Worm (Caenorhabditis elegans) whole organism, early embryonic: ENCODE data around the gene acdh-12.

Experiments used
- B0310.2 ChIP-seq: sonication (generic microtip); optimal IDR thresholded peaks from 2 replicates; lab custom pipeline; 2016; ENCODE audit warnings: mild to moderate bottlenecking, missing genetic modification characterization, missing compliant biosample characterization
- F13C5.2 ChIP-seq: sonication (generic microtip); optimal IDR thresholded peaks from 2 replicates; lab custom pipeline; 2017; ENCODE audit warnings: mild to moderate bottlenecking, missing genetic modification characterization, inconsistent platforms, missing compliant biosample characterization
- aly-1 ChIP-seq: sonication (generic microtip); optimal IDR thresholded peaks from 2 replicates; lab custom pipeline; 2016; ENCODE audit warnings: missing genetic modification characterization, missing compliant biosample characterization
- ama-1 ChIP-seq: fragments of 150-350 bp; optimal IDR thresholded peaks from 2 replicates; lab custom pipeline; 2014
- ceh-13 ChIP-seq: fragments of 200-800 bp; sonication (Bioruptor generic); optimal IDR thresholded peaks from 2 replicates; lab custom pipeline; 2018; ENCODE audit warnings: mild to moderate bottlenecking, missing genetic modification characterization, missing compliant biosample characterization
- ceh-36 ChIP-seq: sonication (generic microtip); optimal IDR thresholded peaks from 2 replicates; lab custom pipeline; 2016; ENCODE audit warnings: missing genetic modification characterization, inconsistent platforms, missing compliant biosample characterization
- ets-7 ChIP-seq: sonication (generic microtip); optimal IDR thresholded peaks from 2 replicates; lab custom pipeline; 2016; ENCODE audit warnings: missing genotype, missing genetic modification characterization, missing compliant biosample characterization
- flt-1 ChIP-seq: fragments of 200-800 bp; sonication (Bioruptor generic); IDR thresholded peaks from 2 replicates; pipeline ENCODE4 v1.3.6; 2022; ENCODE audit warnings: missing genetic modification characterization, missing compliant biosample characterization
- hmbx-1 ChIP-seq: sonication (generic microtip); optimal IDR thresholded peaks from 2 replicates; lab custom pipeline; 2016; ENCODE audit warnings: mild to moderate bottlenecking, missing genetic modification characterization, missing compliant biosample characterization
- hmg-4 ChIP-seq: fragments of 200-800 bp; sonication (Bioruptor generic); optimal IDR thresholded peaks from 2 replicates; lab custom pipeline; 2018; ENCODE audit warnings: mild to moderate bottlenecking, missing genetic modification characterization, missing compliant biosample characterization
- hnd-1 ChIP-seq: sonication (generic microtip); optimal IDR thresholded peaks from 2 replicates; lab custom pipeline; 2016; ENCODE audit warnings: missing genetic modification characterization, missing compliant biosample characterization
- pes-1 ChIP-seq: fragments of 200-800 bp; sonication (Bioruptor generic); IDR thresholded peaks from 2 replicates; pipeline ENCODE4 v1.3.6; 2022; ENCODE audit warnings: missing genetic modification reagents, missing genetic modification characterization, missing compliant biosample characterization
- scrt-1 ChIP-seq: fragments of 200-800 bp; sonication (Bioruptor generic); IDR thresholded peaks from 2 replicates; pipeline ENCODE4 v1.3.6; 2022; ENCODE audit warnings: missing genetic modification characterization, missing compliant biosample characterization
- sea-1 ChIP-seq: fragments of 200-800 bp; sonication (Bioruptor generic); conservative IDR thresholded peaks from 2 replicates; pipeline ENCODE4 v1.3.6; 2022; ENCODE audit warnings: missing genetic modification characterization, missing compliant biosample characterization
- tbx-11 ChIP-seq: fragments of 200-800 bp; sonication (Bioruptor generic); IDR thresholded peaks from 2 replicates; pipeline ENCODE4 v1.3.6; 2022; ENCODE audit warnings: missing genetic modification characterization, missing compliant biosample characterization
- tbx-37 ChIP-seq: fragments of 200-800 bp; sonication (Bioruptor generic); conservative IDR thresholded peaks from 2 replicates; pipeline ENCODE4 v1.3.6; 2022; ENCODE audit warnings: missing genetic modification reagents, missing genetic modification characterization, missing compliant biosample characterization
- tra-4 ChIP-seq: sonication (generic microtip); optimal IDR thresholded peaks from 2 replicates; lab custom pipeline; 2017; ENCODE audit warnings: missing genetic modification characterization, missing compliant biosample characterization

Gene acdh-12

DNA sequence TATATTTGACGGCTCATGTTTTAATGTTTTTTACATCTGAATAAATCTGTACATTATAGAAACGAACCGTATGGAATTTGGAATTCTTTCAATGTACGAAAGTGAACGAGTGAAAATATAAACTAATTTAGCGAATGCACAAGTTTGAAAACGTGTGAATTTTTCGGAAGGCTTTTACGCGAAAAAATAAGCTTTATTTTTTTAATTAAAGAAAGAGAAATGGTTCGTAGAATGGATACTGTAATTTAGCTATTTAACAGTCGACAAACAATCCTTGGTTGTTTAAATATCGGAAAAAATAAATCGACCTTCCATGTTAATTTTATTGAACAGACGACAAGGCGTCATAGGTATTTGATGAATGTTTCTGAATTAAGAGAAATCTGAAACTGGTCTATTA, at the start of gene acdh-12:
TSS of gene acdh-12 (minus strand) at position 101 of the 400 bp plus-strand sequence.
- TF ChIP-seq B0310.2 (tag; lab: Kevin White, UChicago), result no peak
- TF ChIP-seq hmbx-1 (tag; lab: Kevin White, UChicago), result no peak
- no peak for TF ChIP-seq tbx-37 (GFP tag; lab: Robert Waterston, UW)
- TF ChIP-seq ceh-36 (tag; lab: Kevin White, UChicago), result no peak
- TF ChIP-seq ceh-13, result no peak
- no peak for TF ChIP-seq sea-1 (GFP tag; lab: Robert Waterston, UW)
- no peak for TF ChIP-seq flt-1
- TF ChIP-seq aly-1 (tag; lab: Kevin White, UChicago), result no peak
- no peak for TF ChIP-seq ama-1 (lab: Kevin White, UChicago)
- no peak for TF ChIP-seq tra-4
- TF ChIP-seq pes-1 (GFP tag; lab: Robert Waterston, UW), result no peak
- TF ChIP-seq hmg-4 (GFP tag; lab: Kevin White, UChicago), result no peak
- TF ChIP-seq hnd-1 (tag; lab: Kevin White, UChicago), result no peak
- no peak for TF ChIP-seq F13C5.2 (tag; lab: Kevin White, UChicago)

DNA sequence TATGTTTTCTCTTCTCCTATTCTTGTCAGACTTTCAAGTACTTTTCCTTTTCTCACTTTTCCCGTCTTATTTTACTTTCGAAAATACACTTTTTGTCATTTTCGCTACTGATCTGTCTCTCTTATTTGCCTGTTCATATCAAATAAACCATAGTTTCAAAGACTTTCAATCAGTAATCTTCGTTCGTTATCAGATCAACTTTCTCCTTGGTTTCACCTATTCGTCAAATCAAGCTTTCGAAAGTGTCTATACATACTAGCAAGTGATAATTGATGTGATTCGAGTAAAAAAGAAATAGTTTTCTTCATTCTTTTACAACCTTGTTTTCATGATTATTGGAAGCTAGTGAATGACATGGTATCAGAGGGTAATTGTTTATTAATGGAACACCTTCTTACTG, 47.3 kb upstream of the acdh-12 start:
- no peak for TF ChIP-seq ets-7 (tag; lab: Kevin White, UChicago)

DNA sequence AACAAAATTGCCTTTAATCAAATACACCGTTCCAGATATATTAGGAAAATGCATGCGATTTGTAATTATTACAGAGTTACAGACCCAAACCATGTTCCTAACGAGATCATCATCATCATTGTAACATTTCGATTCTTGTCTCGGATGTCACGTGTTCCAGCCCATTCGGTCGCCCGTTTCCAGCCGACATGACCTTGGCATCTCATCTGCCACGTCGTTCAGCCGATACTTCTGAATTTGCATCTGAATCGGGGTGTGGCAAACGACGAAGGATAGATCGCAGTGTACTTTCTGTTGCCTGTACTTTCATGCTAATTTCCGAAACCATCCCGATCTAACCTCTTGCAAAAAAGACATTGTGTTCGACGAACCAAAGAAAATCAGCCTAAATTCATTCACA, 44.3 kb upstream of the acdh-12 start:
- TF ChIP-seq hmg-4 (GFP tag; lab: Kevin White, UChicago), result no peak
- TF ChIP-seq ceh-36 (tag; lab: Kevin White, UChicago), result no peak
- TF ChIP-seq hmbx-1 (tag; lab: Kevin White, UChicago), result no peak
- no peak for TF ChIP-seq hnd-1 (tag; lab: Kevin White, UChicago)
- no peak for TF ChIP-seq ceh-13
- no peak for TF ChIP-seq tra-4
- no peak for TF ChIP-seq flt-1
- no peak for TF ChIP-seq B0310.2 (tag; lab: Kevin White, UChicago)
- no peak for TF ChIP-seq tbx-37 (GFP tag; lab: Robert Waterston, UW)
- no peak for TF ChIP-seq ets-7 (tag; lab: Kevin White, UChicago)
- no peak for TF ChIP-seq F13C5.2 (tag; lab: Kevin White, UChicago)
- no peak for TF ChIP-seq aly-1 (tag; lab: Kevin White, UChicago)
- no peak for TF ChIP-seq pes-1 (GFP tag; lab: Robert Waterston, UW)
- no peak for TF ChIP-seq ama-1 (lab: Kevin White, UChicago)
- no peak for TF ChIP-seq scrt-1
- no peak for TF ChIP-seq tbx-11 (GFP tag; lab: Robert Waterston, UW)
- no peak for TF ChIP-seq sea-1 (GFP tag; lab: Robert Waterston, UW)

DNA sequence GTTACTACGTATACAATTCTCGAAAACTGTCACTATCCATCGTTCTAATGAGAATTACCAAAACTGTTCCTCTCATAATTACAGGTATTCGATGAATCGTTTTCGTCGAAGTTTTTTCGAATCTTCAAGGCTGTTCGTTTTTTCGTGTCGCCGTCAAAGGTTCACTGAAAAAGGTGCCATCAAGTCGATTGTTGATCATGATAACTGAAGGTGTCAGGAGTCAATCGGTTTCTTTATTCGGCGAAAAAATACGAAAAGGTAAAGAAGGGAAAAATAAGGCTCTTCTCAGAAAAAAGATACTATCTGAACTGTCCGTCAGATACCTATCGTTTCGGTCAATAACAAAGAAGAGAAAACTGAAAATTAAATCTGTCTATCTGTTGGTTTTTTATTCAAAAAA, 43.4 kb upstream of the acdh-12 start:
- no peak for TF ChIP-seq ceh-36 (tag; lab: Kevin White, UChicago)
- TF ChIP-seq ets-7 (tag; lab: Kevin White, UChicago), result no peak
- TF ChIP-seq aly-1 (tag; lab: Kevin White, UChicago), result no peak
- no peak for TF ChIP-seq sea-1 (GFP tag; lab: Robert Waterston, UW)
- no peak for TF ChIP-seq flt-1
- no peak for TF ChIP-seq F13C5.2 (tag; lab: Kevin White, UChicago)
- no peak for TF ChIP-seq pes-1 (GFP tag; lab: Robert Waterston, UW)
- TF ChIP-seq ama-1 (lab: Kevin White, UChicago), result no peak
- TF ChIP-seq hmg-4 (GFP tag; lab: Kevin White, UChicago), result no peak
- TF ChIP-seq B0310.2 (tag; lab: Kevin White, UChicago), result no peak
- no peak for TF ChIP-seq hnd-1 (tag; lab: Kevin White, UChicago)
- TF ChIP-seq tbx-11 (GFP tag; lab: Robert Waterston, UW), result no peak
- TF ChIP-seq tra-4, result no peak
- TF ChIP-seq scrt-1, result no peak
- TF ChIP-seq ceh-13, result no peak
- no peak for TF ChIP-seq hmbx-1 (tag; lab: Kevin White, UChicago)
- no peak for TF ChIP-seq tbx-37 (GFP tag; lab: Robert Waterston, UW)

DNA sequence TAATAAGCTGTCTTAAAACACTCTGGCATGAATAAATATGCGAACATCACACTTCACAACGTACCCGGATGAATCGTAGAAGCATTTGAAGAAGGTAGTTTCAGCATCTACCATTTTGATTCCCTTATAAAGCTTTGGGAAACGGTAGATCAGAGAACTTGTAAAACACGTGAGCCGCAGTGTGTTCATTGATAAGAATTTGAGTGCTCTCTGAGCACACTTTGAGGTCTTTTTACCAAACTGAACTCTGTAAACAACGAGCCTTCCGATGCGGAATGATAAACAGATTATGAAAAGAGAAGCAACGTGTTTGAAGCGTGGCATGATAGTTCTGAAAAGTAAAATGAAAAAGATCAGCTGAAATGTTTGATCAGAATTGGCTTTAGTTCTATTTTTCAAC, 42.8 kb upstream of the acdh-12 start, which contains the start of gene aqp-1:
TSS of gene aqp-1 (minus strand) at position 102 of the 400 bp plus-strand sequence.
- TF ChIP-seq B0310.2 (tag; lab: Kevin White, UChicago), result no peak
- TF ChIP-seq scrt-1, result no peak
- TF ChIP-seq tbx-11 (GFP tag; lab: Robert Waterston, UW), result no peak
- TF ChIP-seq hmbx-1 (tag; lab: Kevin White, UChicago), result no peak
- no peak for TF ChIP-seq tbx-37 (GFP tag; lab: Robert Waterston, UW)
- no peak for TF ChIP-seq aly-1 (tag; lab: Kevin White, UChicago)
- no peak for TF ChIP-seq sea-1 (GFP tag; lab: Robert Waterston, UW)
- TF ChIP-seq flt-1, result no peak
- no peak for TF ChIP-seq F13C5.2 (tag; lab: Kevin White, UChicago)
- TF ChIP-seq ama-1 (lab: Kevin White, UChicago), result no peak
- TF ChIP-seq tra-4, result no peak

DNA sequence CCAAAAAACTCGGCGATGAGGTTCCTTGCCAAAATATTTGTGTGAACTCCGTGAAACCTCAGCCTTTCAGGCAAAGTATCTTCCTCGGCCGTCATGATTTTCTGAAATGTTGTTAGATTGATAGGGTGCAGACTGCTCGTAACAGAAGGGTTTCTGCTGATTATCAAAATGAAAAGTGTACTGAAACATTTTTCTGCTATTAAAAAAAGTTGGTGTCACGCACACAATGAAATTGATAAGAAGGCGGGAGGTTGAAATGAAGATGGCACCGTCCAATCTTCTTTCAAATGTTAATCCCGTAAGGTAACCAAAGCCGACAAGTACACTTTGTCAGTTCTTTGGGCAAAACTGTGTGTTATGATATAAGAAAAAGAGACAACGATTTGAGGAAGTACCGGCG, 41.5 kb upstream of the acdh-12 start:
- TF ChIP-seq ets-7 (tag; lab: Kevin White, UChicago) (no peak), aly-1 (tag; lab: Kevin White, UChicago) (no peak), ceh-36 (tag; lab: Kevin White, UChicago) (no peak), hmg-4 (GFP tag; lab: Kevin White, UChicago) (no peak), ama-1 (lab: Kevin White, UChicago) (no peak), hmbx-1 (tag; lab: Kevin White, UChicago) (no peak), tra-4 (no peak), ceh-13 (no peak), B0310.2 (tag; lab: Kevin White, UChicago) (no peak), flt-1 (no peak), F13C5.2 (tag; lab: Kevin White, UChicago) (no peak), tbx-11 (GFP tag; lab: Robert Waterston, UW) (no peak), sea-1 (GFP tag; lab: Robert Waterston, UW) (no peak), tbx-37 (GFP tag; lab: Robert Waterston, UW) (no peak), pes-1 (GFP tag; lab: Robert Waterston, UW) (no peak), scrt-1 (no peak), hnd-1 (tag; lab: Kevin White, UChicago) (no peak)

DNA sequence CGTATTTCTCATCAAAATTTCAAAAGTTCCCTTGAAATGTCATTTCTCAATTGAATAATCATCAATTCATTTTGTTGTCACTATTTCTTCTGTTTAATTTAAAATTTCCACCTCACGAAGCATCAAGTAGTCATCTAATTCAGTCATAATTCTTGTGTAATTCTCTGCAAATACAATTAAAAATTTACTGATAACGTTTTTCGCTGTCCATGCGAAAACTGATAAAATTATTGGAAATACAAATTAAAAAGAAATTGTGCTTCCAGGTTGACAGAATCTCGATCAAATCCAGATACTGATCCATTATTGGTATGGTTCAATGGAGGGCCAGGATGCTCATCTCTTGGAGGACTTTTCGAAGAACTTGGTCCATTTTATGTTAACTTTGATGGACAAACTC, 37.8 kb upstream of the acdh-12 start:
- TF ChIP-seq tra-4 (no peak), tbx-37 (GFP tag; lab: Robert Waterston, UW) (no peak), hnd-1 (tag; lab: Kevin White, UChicago) (no peak), scrt-1 (no peak), ceh-13 (no peak), tbx-11 (GFP tag; lab: Robert Waterston, UW) (no peak), hmbx-1 (tag; lab: Kevin White, UChicago) (no peak), ama-1 (lab: Kevin White, UChicago) (no peak), pes-1 (GFP tag; lab: Robert Waterston, UW) (no peak), F13C5.2 (tag; lab: Kevin White, UChicago) (no peak)
